Worm (Caenorhabditis elegans): ENCODE results near the gene glb-14.

- TF ChIP-seq Y75B8A.6 (GFP tag; IDR thresholded peaks at IDR 0.05) = no peak
- peak; percentile 83 for TF ChIP-seq nhr-77 (tag; optimal IDR thresholded peaks at IDR 0.05)
- TF ChIP-seq nhr-237 (tag; optimal IDR thresholded peaks at IDR 0.05) = no peak
- TF ChIP-seq sdz-12 (GFP tag; optimal IDR thresholded peaks at IDR 0.05) = no peak
- no peak for TF ChIP-seq F44E2.7 (GFP tag; IDR thresholded peaks at IDR 0.05)
- TF ChIP-seq ceh-32 (tag; optimal IDR thresholded peaks at IDR 0.05; ENCODE audit: poor library complexity) = no peak
- peak; percentile 69 for TF ChIP-seq rbr-2 (tag; optimal IDR thresholded peaks at IDR 0.05)
- no peak for TF ChIP-seq set-16 (GFP tag; IDR thresholded peaks at IDR 0.05)
- peak; percentile 83 for TF ChIP-seq mep-1 (tag; optimal IDR thresholded peaks at IDR 0.05)
- no peak for TF ChIP-seq unc-39 (tag; optimal IDR thresholded peaks at IDR 0.05)
- no peak for TF ChIP-seq lin-15B (tag; optimal IDR thresholded peaks at IDR 0.05)
- peak; percentile 21 for TF ChIP-seq snpc-4 (tag; optimal IDR thresholded peaks at IDR 0.05)
These were observed 33.1 kb downstream of the glb-14 start, which contains the start of gene rpl-38 for ce11 chrV:15511613-15512216.
